Worm (Caenorhabditis elegans): ENCODE results near the gene Y57G11C.51.

DNA sequence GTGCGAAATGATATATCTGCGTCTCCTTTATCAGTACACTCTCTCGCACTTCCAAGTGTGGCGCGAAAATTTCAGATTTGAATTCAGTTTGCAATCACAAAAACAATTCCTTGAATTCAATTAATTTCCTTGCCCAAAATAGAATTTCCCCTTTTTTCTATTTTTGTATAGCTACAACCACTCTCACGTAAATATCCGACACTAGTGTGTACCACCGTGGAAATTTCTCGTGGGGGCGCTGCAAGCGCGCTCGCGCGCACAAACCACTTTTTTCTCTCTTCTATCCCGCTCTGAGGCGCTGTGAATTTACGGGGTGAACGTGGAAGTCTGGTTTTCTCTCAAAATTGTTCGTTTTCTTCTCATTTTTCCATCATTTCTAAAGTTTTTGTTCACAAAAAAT lies 7.2 kb upstream of the Y57G11C.51 start, which contains the start of gene Y57G11C.8:
- no peak for TF ChIP-seq lir-1 (GFP tag; conservative IDR thresholded peaks at IDR 0.05)
- peak; percentile 43 for TF ChIP-seq snpc-4 (GFP tag; optimal IDR thresholded peaks at IDR 0.05)
- peak in 2 of 4 experiments; percentile 19 to 65 for TF ChIP-seq snpc-4 (tag; optimal IDR thresholded peaks at IDR 0.05)
- no peak for TF ChIP-seq madf-3 (GFP tag; IDR thresholded peaks at IDR 0.05)
- TF ChIP-seq ztf-26 (tag; optimal IDR thresholded peaks at IDR 0.05) = no peak

Measured in whole organism, young adult.